Worm (Caenorhabditis elegans): ENCODE results near the gene ZK856.11.

- TF ChIP-seq nhr-25 (tag; optimal IDR thresholded peaks at IDR 0.05) (no peak), pqm-1 (tag; optimal IDR thresholded peaks at IDR 0.05) (no peak), skn-1 (tag; optimal IDR thresholded peaks at IDR 0.05) (no peak), fkh-10 (GFP tag; optimal IDR thresholded peaks at IDR 0.05) (no peak), lin-15B (tag; optimal IDR thresholded peaks at IDR 0.05) (no peak), ama-1 (optimal IDR thresholded peaks at IDR 0.05) (no peak), lin-39 (tag; optimal IDR thresholded peaks at IDR 0.05) (no peak), nhr-237 (tag; optimal IDR thresholded peaks at IDR 0.05) (no peak), nhr-11 (tag; optimal IDR thresholded peaks at IDR 0.05) (no peak), ceh-16 (tag; optimal IDR thresholded peaks at IDR 0.05) (no peak), ceh-82 (tag; optimal IDR thresholded peaks at IDR 0.05) (no peak), R02D3.7 (tag; optimal IDR thresholded peaks at IDR 0.05) (no peak), pha-4 (tag; optimal IDR thresholded peaks at IDR 0.05) (no peak), nhr-12 (tag; optimal IDR thresholded peaks at IDR 0.05) (no peak)
Measured at ce11 chrV:10210244-10210643, 5.5 kb upstream of the ZK856.11 start, which contains the start of gene tftc-3.
